Worm (Caenorhabditis elegans) whole organism, L2 larva: ENCODE results near the gene C04A11.1.

Experiments used
- alr-1 ChIP-seq: fragments of 150-350 bp; optimal IDR thresholded peaks from 2 replicates; lab custom pipeline; 2014; ENCODE audit warnings: missing biosample characterization, missing genetic modification characterization
- aly-2 ChIP-seq: fragments of 150-350 bp; optimal IDR thresholded peaks from 2 replicates; lab custom pipeline; 2014; ENCODE audit warnings: missing biosample characterization, missing genetic modification characterization
- ama-1 ChIP-seq: fragments of 150-350 bp; optimal IDR thresholded peaks from 2 replicates; lab custom pipeline; 2018; ENCODE audit warnings: inconsistent platforms
- crh-2 ChIP-seq: sonication (generic microtip); optimal IDR thresholded peaks from 2 replicates; lab custom pipeline; 2017; ENCODE audit warnings: missing biosample characterization, missing genetic modification characterization
- elt-3 ChIP-seq: sonication (generic microtip); optimal IDR thresholded peaks from 2 replicates; lab custom pipeline; 2017; ENCODE audit warnings: missing biosample characterization, missing genetic modification characterization
- lin-39 ChIP-seq: fragments of 150-350 bp; optimal IDR thresholded peaks from 2 replicates; lab custom pipeline; 2014; ENCODE audit warnings: missing biosample characterization, missing genetic modification reagents, missing genetic modification characterization
- mbf-1 ChIP-seq: sonication (generic microtip); optimal IDR thresholded peaks from 2 replicates; lab custom pipeline; 2017; ENCODE audit warnings: missing biosample characterization, missing genetic modification characterization
- nhr-10 ChIP-seq: sonication (generic microtip); optimal IDR thresholded peaks from 2 replicates; lab custom pipeline; 2017; ENCODE audit warnings: missing biosample characterization, missing genetic modification characterization
- nhr-77 ChIP-seq: fragments of 150-350 bp; optimal IDR thresholded peaks from 2 replicates; lab custom pipeline; 2014; ENCODE audit warnings: missing biosample characterization, missing genetic modification characterization
- zag-1 ChIP-seq: fragments of 150-350 bp; optimal IDR thresholded peaks from 2 replicates; lab custom pipeline; 2014; ENCODE audit warnings: missing biosample characterization, missing genetic modification characterization

DNA sequence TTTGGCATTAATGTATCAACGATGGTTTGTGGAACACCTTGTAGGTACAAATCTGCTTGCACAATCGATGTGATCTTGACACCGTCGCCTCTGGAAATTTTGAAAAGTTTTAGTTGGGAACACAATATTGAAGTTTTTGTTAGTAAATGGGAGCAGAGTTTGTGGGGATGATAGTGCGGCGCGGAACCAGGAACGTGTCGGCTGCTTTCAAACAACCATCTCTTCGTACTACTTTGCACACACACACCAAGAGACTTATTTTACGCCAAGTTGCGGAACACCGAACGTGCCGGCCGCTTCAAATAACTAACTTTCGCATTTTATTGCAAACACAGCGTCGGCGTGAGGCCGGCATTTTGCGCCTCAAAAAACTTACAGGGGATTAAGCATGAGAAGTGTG is 48.8 kb downstream of the C04A11.1 start:
- TF ChIP-seq crh-2 (no peak), aly-2 (tag; lab: Kevin White, UChicago) (no peak), ama-1 (no peak), mbf-1 (tag; lab: Kevin White, UChicago) (no peak), alr-1 (tag; lab: Kevin White, UChicago) (no peak), lin-39 (tag; lab: Kevin White, UChicago) (no peak), nhr-77 (no peak), nhr-10 (tag; lab: Kevin White, UChicago) (no peak), zag-1 (tag; lab: Kevin White, UChicago) (no peak), elt-3 (no peak)
